Worm (Caenorhabditis elegans) whole organism, L2 larva: ENCODE data around the gene Y42A5A.3.

Experiments used
- C34F6.9 ChIP-seq: fragments of 150-350 bp; optimal IDR thresholded peaks from 2 replicates; lab custom pipeline; 2014; ENCODE audit warnings: missing biosample characterization, missing genetic modification characterization
- F13H6.1 ChIP-seq: sonication (generic microtip); optimal IDR thresholded peaks from 2 replicates; lab custom pipeline; 2016; ENCODE audit warnings: missing genetic modification characterization, missing compliant biosample characterization
- R02D3.7 ChIP-seq: fragments of 150-350 bp; optimal IDR thresholded peaks from 2 replicates; lab custom pipeline; 2014; ENCODE audit warnings: missing biosample characterization, missing genetic modification characterization
- Y55F3AM.14 ChIP-seq: fragments of 200-800 bp; sonication (Bioruptor generic); optimal IDR thresholded peaks from 2 replicates; lab custom pipeline; 2018; ENCODE audit warnings: mild to moderate bottlenecking, missing genetic modification characterization, missing compliant biosample characterization
- alr-1 ChIP-seq: fragments of 150-350 bp; optimal IDR thresholded peaks from 2 replicates; lab custom pipeline; 2014; ENCODE audit warnings: missing biosample characterization, missing genetic modification characterization
- aly-2 ChIP-seq: fragments of 150-350 bp; optimal IDR thresholded peaks from 2 replicates; lab custom pipeline; 2014; ENCODE audit warnings: missing biosample characterization, missing genetic modification characterization
- ama-1 ChIP-seq: fragments of 150-350 bp; optimal IDR thresholded peaks from 2 replicates; lab custom pipeline; 2018; ENCODE audit warnings: inconsistent platforms
- blmp-1 ChIP-seq: sonication (generic microtip); optimal IDR thresholded peaks from 2 replicates; lab custom pipeline; 2017; ENCODE audit warnings: missing genetic modification characterization, mild to moderate bottlenecking, missing compliant biosample characterization, antibody characterized with exemption, moderate library complexity; ENCODE audit not compliant: insufficient read depth
- ceh-82 ChIP-seq: fragments of 150-350 bp; optimal IDR thresholded peaks from 2 replicates; lab custom pipeline; 2014; ENCODE audit warnings: missing biosample characterization, missing genetic modification characterization
- crh-2 ChIP-seq: sonication (generic microtip); optimal IDR thresholded peaks from 2 replicates; lab custom pipeline; 2017; ENCODE audit warnings: missing biosample characterization, missing genetic modification characterization
- dmd-4 ChIP-seq: sonication (generic microtip); optimal IDR thresholded peaks from 2 replicates; lab custom pipeline; 2017; ENCODE audit warnings: missing biosample characterization, missing genetic modification characterization
- egl-27 ChIP-seq: sonication (generic microtip); optimal IDR thresholded peaks from 3 replicates; lab custom pipeline; 2017; ENCODE audit warnings: missing biosample characterization, missing genetic modification reagents, missing genetic modification characterization
- elt-1 ChIP-seq: fragments of 150-350 bp; optimal IDR thresholded peaks from 2 replicates; lab custom pipeline; 2014; ENCODE audit warnings: missing biosample characterization, missing genetic modification characterization
- fos-1 ChIP-seq: fragments of 150-350 bp; optimal IDR thresholded peaks from 2 replicates; lab custom pipeline; 2014; ENCODE audit warnings: missing biosample characterization, missing genetic modification characterization
- gmeb-1 ChIP-seq: fragments of 150-350 bp; optimal IDR thresholded peaks from 2 replicates; lab custom pipeline; 2014; ENCODE audit warnings: missing biosample characterization, missing genetic modification characterization
- lin-11 ChIP-seq: fragments of 150-350 bp; sonication (generic microtip); optimal IDR thresholded peaks from 2 replicates; lab custom pipeline; 2014; ENCODE audit warnings: missing biosample characterization, missing genetic modification characterization, inconsistent platforms, mixed read lengths
- lsy-2 ChIP-seq, 2 experiments: fragments of 150-350 bp in 1 of 2; sonication (generic microtip) in 1 of 2; optimal IDR thresholded peaks; 2 replicates each; lab custom pipeline; 2014 to 2017; ENCODE audit warnings: missing biosample characterization in 2 of 2, missing genetic modification characterization in 2 of 2
- mab-5 ChIP-seq: fragments of 150-350 bp; optimal IDR thresholded peaks from 2 replicates; lab custom pipeline; 2014; ENCODE audit warnings: missing biosample characterization, missing genetic modification characterization
- mbf-1 ChIP-seq: sonication (generic microtip); optimal IDR thresholded peaks from 2 replicates; lab custom pipeline; 2017; ENCODE audit warnings: missing biosample characterization, missing genetic modification characterization
- mdl-1 ChIP-seq, 2 experiments: fragments of 150-350 bp in 1 of 2; sonication (generic microtip) in 1 of 2; optimal IDR thresholded peaks; 2 replicates each; lab custom pipeline; 2017; ENCODE audit warnings: missing biosample characterization in 2 of 2, missing genetic modification characterization in 2 of 2
- nhr-10 ChIP-seq: sonication (generic microtip); optimal IDR thresholded peaks from 2 replicates; lab custom pipeline; 2017; ENCODE audit warnings: missing biosample characterization, missing genetic modification characterization
- nhr-11 ChIP-seq: fragments of 150-350 bp; optimal IDR thresholded peaks from 2 replicates; lab custom pipeline; 2014; ENCODE audit warnings: missing biosample characterization, missing genetic modification characterization
- nhr-12 ChIP-seq: fragments of 150-350 bp; optimal IDR thresholded peaks from 2 replicates; lab custom pipeline; 2014; ENCODE audit warnings: missing biosample characterization, missing genetic modification characterization
- nhr-129 ChIP-seq: fragments of 150-350 bp; optimal IDR thresholded peaks from 2 replicates; lab custom pipeline; 2014; ENCODE audit warnings: missing biosample characterization, missing genetic modification characterization
- nhr-23 ChIP-seq: fragments of 150-350 bp; optimal IDR thresholded peaks from 2 replicates; lab custom pipeline; 2014; ENCODE audit warnings: missing biosample characterization, missing genetic modification reagents, missing genetic modification characterization
- nhr-237 ChIP-seq: fragments of 150-350 bp; optimal IDR thresholded peaks from 2 replicates; lab custom pipeline; 2014; ENCODE audit warnings: missing biosample characterization, missing genetic modification characterization
- nhr-25 ChIP-seq: fragments of 150-350 bp; sonication (generic microtip); optimal IDR thresholded peaks from 3 replicates; lab custom pipeline; 2014; ENCODE audit warnings: missing biosample characterization, missing genetic modification characterization
- nhr-6 ChIP-seq: fragments of 150-350 bp; optimal IDR thresholded peaks from 2 replicates; lab custom pipeline; 2014; ENCODE audit warnings: missing biosample characterization, missing genetic modification characterization
- nhr-77 ChIP-seq: fragments of 150-350 bp; optimal IDR thresholded peaks from 2 replicates; lab custom pipeline; 2014; ENCODE audit warnings: missing biosample characterization, missing genetic modification characterization
- skn-1 ChIP-seq: sonication (generic microtip); optimal IDR thresholded peaks from 2 replicates; lab custom pipeline; 2017; ENCODE audit warnings: missing biosample characterization, missing genetic modification characterization
- sma-3 ChIP-seq: sonication (generic microtip); optimal IDR thresholded peaks from 2 replicates; lab custom pipeline; 2016; ENCODE audit warnings: missing genetic modification reagents, missing genetic modification characterization, missing compliant biosample characterization
- sma-9 ChIP-seq, 2 experiments: fragments of 150-350 bp in 1 of 2; sonication (generic microtip) in 1 of 2; optimal IDR thresholded peaks; 2 replicates each; lab custom pipeline; 2014 to 2016; ENCODE audit warnings: missing genetic modification characterization in 2 of 2, mild to moderate bottlenecking in 1 of 2, missing biosample characterization in 1 of 2, missing compliant biosample characterization in 1 of 2, missing genetic modification reagents in 1 of 2, moderate library complexity in 1 of 2
- snpc-4 ChIP-seq: fragments of 150-350 bp; optimal IDR thresholded peaks from 2 replicates; lab custom pipeline; 2014; ENCODE audit warnings: missing biosample characterization, missing genetic modification characterization
- unc-39 ChIP-seq: fragments of 150-350 bp; optimal IDR thresholded peaks from 2 replicates; lab custom pipeline; 2014; ENCODE audit warnings: missing biosample characterization, missing genetic modification characterization
- unc-55 ChIP-seq: fragments of 150-350 bp; sonication (generic microtip); optimal IDR thresholded peaks from 3 replicates; lab custom pipeline; 2014; ENCODE audit warnings: missing biosample characterization, missing genetic modification reagents, missing genetic modification characterization
- zag-1 ChIP-seq: fragments of 150-350 bp; optimal IDR thresholded peaks from 2 replicates; lab custom pipeline; 2014; ENCODE audit warnings: missing biosample characterization, missing genetic modification characterization
- ztf-1 ChIP-seq: fragments of 200-800 bp; sonication (Bioruptor generic); conservative IDR thresholded peaks from 2 replicates; pipeline ENCODE4 v1.3.6; 2022; ENCODE audit warnings: missing genetic modification characterization, missing compliant biosample characterization
- ztf-4 ChIP-seq: fragments of 150-350 bp; optimal IDR thresholded peaks from 2 replicates; lab custom pipeline; 2014; ENCODE audit warnings: missing biosample characterization, missing genetic modification characterization

Y42A5A.3 gene

ce11 chrV:11122466-11122865 lies 26.7 kb upstream of the Y42A5A.3 start, which contains the start of gene mboa-2 (continued):
- TF ChIP-seq zag-1 (tag; lab: Kevin White, UChicago) (no peak), sma-9 (GFP tag; optimal IDR thresholded peaks at IDR 0.05; lab: Kevin White, UChicago) (peak; percentile 51), sma-9 (tag; optimal IDR thresholded peaks at IDR 0.05; lab: Kevin White, UChicago) (no peak)

DNA sequence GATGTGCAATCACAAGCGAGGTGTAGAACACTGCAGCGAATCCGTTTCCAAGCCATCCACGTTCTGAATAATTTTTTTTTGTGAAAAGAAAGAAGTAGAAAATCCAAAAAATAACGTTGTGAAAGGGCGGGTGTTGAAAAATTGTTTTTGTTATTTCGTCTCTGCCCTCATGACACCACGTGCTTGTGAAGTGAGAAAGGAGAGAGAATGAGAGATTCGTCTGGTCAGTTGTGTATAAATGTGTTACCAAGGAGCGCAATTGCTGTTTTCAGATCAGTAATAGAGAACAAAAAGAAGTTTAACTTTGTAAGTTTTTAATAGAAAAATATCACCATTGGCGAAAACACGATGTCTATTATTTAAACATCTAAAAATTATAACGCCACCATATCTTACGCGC lies 25.5 kb upstream of the Y42A5A.3 start:
- TF ChIP-seq mbf-1 (tag; lab: Kevin White, UChicago): no peak
- peak; percentile 34 for TF ChIP-seq crh-2 (tag; lab: Kevin White, UChicago)
- TF ChIP-seq nhr-6 (tag; lab: Kevin White, UChicago): no peak
- peak; percentile 74 for TF ChIP-seq C34F6.9
- no peak for TF ChIP-seq unc-39
- peak; percentile 85 for TF ChIP-seq nhr-129 (tag; lab: Kevin White, UChicago)
- TF ChIP-seq ztf-4 (tag; lab: Kevin White, UChicago): no peak
- peak in 1 of 2 experiments; percentile 62 for TF ChIP-seq lsy-2 (tag; optimal IDR thresholded peaks at IDR 0.05; lab: Kevin White, UChicago)
- TF ChIP-seq unc-55 (GFP tag; lab: Kevin White, UChicago): peak; percentile 24
- TF ChIP-seq alr-1: no peak
- TF ChIP-seq ama-1 (lab: Kevin White, UChicago): peak; percentile 9
- TF ChIP-seq blmp-1 (tag; lab: Kevin White, UChicago): no peak
- no peak for TF ChIP-seq nhr-12 (tag; lab: Kevin White, UChicago)
- no peak for TF ChIP-seq nhr-23
- TF ChIP-seq dmd-4 (tag; lab: Kevin White, UChicago): no peak
- TF ChIP-seq sma-9 (GFP tag; optimal IDR thresholded peaks at IDR 0.05; lab: Kevin White, UChicago): peak; percentile 39
- TF ChIP-seq sma-9 (tag; optimal IDR thresholded peaks at IDR 0.05; lab: Kevin White, UChicago): no peak
- TF ChIP-seq fos-1 (tag; lab: Kevin White, UChicago): peak; percentile 23
- TF ChIP-seq nhr-77: no peak
- TF ChIP-seq aly-2 (tag; lab: Kevin White, UChicago): no peak
- TF ChIP-seq gmeb-1: no peak
- peak; percentile 42 to 61 for TF ChIP-seq mdl-1 (tag; optimal IDR thresholded peaks at IDR 0.05; lab: Kevin White, UChicago)
- peak; percentile 3 for TF ChIP-seq F13H6.1
- TF ChIP-seq nhr-25: peak; percentile 60
- no peak for TF ChIP-seq lin-11 (tag; lab: Kevin White, UChicago)
- no peak for TF ChIP-seq zag-1 (tag; lab: Kevin White, UChicago)

- no peak for TF ChIP-seq alr-1
- TF ChIP-seq mab-5 (tag; lab: Kevin White, UChicago): no peak
- TF ChIP-seq zag-1 (tag; lab: Kevin White, UChicago): no peak
- TF ChIP-seq skn-1: no peak
- peak; percentile 2 for TF ChIP-seq nhr-129 (tag; lab: Kevin White, UChicago)
- peak; percentile 26 for TF ChIP-seq Y55F3AM.14 (GFP tag; lab: Kevin White, UChicago)
- TF ChIP-seq ceh-82 (tag; lab: Kevin White, UChicago): no peak
- TF ChIP-seq ztf-1 (GFP tag; lab: Robert Waterston, UW): no peak
- no peak for TF ChIP-seq mbf-1 (tag; lab: Kevin White, UChicago)
- peak; percentile 8 for TF ChIP-seq nhr-25
- no peak for TF ChIP-seq sma-9 (GFP tag; optimal IDR thresholded peaks at IDR 0.05; lab: Kevin White, UChicago)
- TF ChIP-seq sma-9 (tag; optimal IDR thresholded peaks at IDR 0.05; lab: Kevin White, UChicago): no peak
- TF ChIP-seq elt-1: no peak
These were observed 23.6 kb upstream of the Y42A5A.3 start, which contains the start of gene scb-1 for ce11 chrV:11119294-11119755. TSS of gene scb-1 (minus strand) at chrV:11119705.

- TF ChIP-seq mab-5 (tag; lab: Kevin White, UChicago): no peak
- TF ChIP-seq egl-27: no peak
- no peak for TF ChIP-seq unc-39
- no peak for TF ChIP-seq nhr-11 (tag; lab: Kevin White, UChicago)
- no peak for TF ChIP-seq Y55F3AM.14 (GFP tag; lab: Kevin White, UChicago)
- peak in 1 of 2 experiments; percentile 48 for TF ChIP-seq lsy-2 (tag; optimal IDR thresholded peaks at IDR 0.05; lab: Kevin White, UChicago)
- no peak for TF ChIP-seq C34F6.9
- no peak for TF ChIP-seq fos-1 (tag; lab: Kevin White, UChicago)
- no peak for TF ChIP-seq snpc-4 (tag; lab: Kevin White, UChicago)
- TF ChIP-seq nhr-237 (tag; lab: Kevin White, UChicago): no peak
- TF ChIP-seq mbf-1 (tag; lab: Kevin White, UChicago): no peak
- TF ChIP-seq gmeb-1: no peak
- TF ChIP-seq ztf-1 (GFP tag; lab: Robert Waterston, UW): no peak
- TF ChIP-seq ama-1 (lab: Kevin White, UChicago): peak; percentile 77
- peak; percentile 6 for TF ChIP-seq nhr-129 (tag; lab: Kevin White, UChicago)
- TF ChIP-seq nhr-6 (tag; lab: Kevin White, UChicago): no peak
- no peak for TF ChIP-seq crh-2 (tag; lab: Kevin White, UChicago)
- no peak for TF ChIP-seq zag-1 (tag; lab: Kevin White, UChicago)
- no peak for TF ChIP-seq R02D3.7 (tag; lab: Kevin White, UChicago)
- no peak for TF ChIP-seq nhr-10 (tag; lab: Kevin White, UChicago)
- TF ChIP-seq ztf-4 (tag; lab: Kevin White, UChicago): peak; percentile 30
- no peak for TF ChIP-seq lin-11 (tag; lab: Kevin White, UChicago)
- peak; percentile 12 for TF ChIP-seq sma-9 (GFP tag; optimal IDR thresholded peaks at IDR 0.05; lab: Kevin White, UChicago)
- TF ChIP-seq sma-9 (tag; optimal IDR thresholded peaks at IDR 0.05; lab: Kevin White, UChicago): no peak
- peak; percentile 28 for TF ChIP-seq sma-3 (GFP tag; lab: Kevin White, UChicago)
These were observed 22.5 kb upstream of the Y42A5A.3 start for ce11 chrV:11118179-11118725.
